Fruit fly (Drosophila melanogaster) whole organism, larva: ENCODE measurements around the gene TrpRS-m.
"Not testable (repeated sequence)": the region's sequence is repeated elsewhere in the genome, so short reads cannot be mapped to it uniquely, and the experiment has no call there.

Source experiments
- noc ChIP-seq: fragments of 200-800 bp; sonication (Bioruptor generic); optimal IDR thresholded peaks from 3 replicates; lab custom pipeline; 2019; ENCODE audit warnings: missing biosample characterization, mild to moderate bottlenecking, missing genetic modification characterization, moderate library complexity

TrpRS-m gene

dm6 chr3L:17846169-17846981 is 3.2 kb upstream of the TrpRS-m start, which contains the start of the genes MED19 and CG7430:
Gene MED19 (minus strand): TSS chr3L:17846501.
Gene CG7430 (plus strand): TSS chr3L:17846916.
- TF ChIP-seq noc = peak; percentile 68

- no peak for TF ChIP-seq noc
Measured at dm6 chr3L:17846982-17847355, 2.6 kb upstream of the TrpRS-m start.

- peak; percentile 94 for TF ChIP-seq noc
Measured at dm6 chr3L:17856655-17857479, 7.3 kb downstream of the TrpRS-m start, which contains the start of gene CG5535. Gene CG5535 (minus strand): TSS chr3L:17856794.

- TF ChIP-seq noc = not testable (repeated sequence)
Measured at dm6 chr3L:17858174-17858573, 8.6 kb downstream of the TrpRS-m start, which contains the start of gene CG34002. Gene CG34002 (plus strand): TSS chr3L:17858474.

- no peak for TF ChIP-seq noc
Measured at dm6 chr3L:17878781-17879360, 29.3 kb downstream of the TrpRS-m start, which contains the start of gene CG7408. Gene CG7408 (plus strand): TSS chr3L:17879096.

dm6 chr3L:17884276-17884675 is 34.7 kb downstream of the TrpRS-m start, which contains the start of gene CG5506:
Gene CG5506 (minus strand): TSS chr3L:17884376.
- no peak for TF ChIP-seq noc

dm6 chr3L:17886545-17886944 is 37.0 kb downstream of the TrpRS-m start, which contains the start of gene CG16775:
Gene CG16775 (minus strand): TSS chr3L:17886645.
- no peak for TF ChIP-seq noc

- no peak for TF ChIP-seq noc
Measured at dm6 chr3L:17887393-17887792, 37.9 kb downstream of the TrpRS-m start, which contains the start of gene CG7402. Gene CG7402 (plus strand): TSS chr3L:17887705.

- TF ChIP-seq noc = no peak
Measured at dm6 chr3L:17893660-17894059, 44.1 kb downstream of the TrpRS-m start.

- no peak for TF ChIP-seq noc
Measured at dm6 chr3L:17895815-17896275, 46.3 kb downstream of the TrpRS-m start, which contains the start of gene Tsp74F. Gene Tsp74F (minus strand): TSS chr3L:17895862.

- TF ChIP-seq noc = no peak
Measured at dm6 chr3L:17898606-17899005, 49.1 kb downstream of the TrpRS-m start.
